Fruit fly (Drosophila melanogaster) whole organism, embryonic: ENCODE measurements around the gene Ocrl.
A peak's percentile ranks its signal among the peaks of the same experiment; 100 is the strongest.

ENCODE experiments used
- Aef1 ChIP-seq: fragments of 200-800 bp; sonication (Bioruptor generic); IDR thresholded peaks from 3 replicates; pipeline ENCODE4 v1.3.6; 2022; ENCODE audit warnings: missing biosample characterization, missing genetic modification characterization
- B-H1 ChIP-seq: fragments of 200-800 bp; sonication (Bioruptor generic); IDR thresholded peaks from 3 replicates; pipeline ENCODE4 v1.3.6; 2022; ENCODE audit warnings: missing biosample characterization, missing genetic modification characterization
- CG12155 ChIP-seq: fragments of 200-800 bp; sonication (Bioruptor generic); optimal IDR thresholded peaks from 3 replicates; lab custom pipeline; 2016; ENCODE audit warnings: missing biosample characterization, missing genetic modification characterization
- CG15011 ChIP-seq: fragments of 200-800 bp; sonication (Bioruptor generic); optimal IDR thresholded peaks from 3 replicates; lab custom pipeline; 2018; ENCODE audit warnings: missing biosample characterization, mild to moderate bottlenecking, missing genetic modification characterization
- CG15514 ChIP-seq: fragments of 200-800 bp; sonication (Bioruptor generic); optimal IDR thresholded peaks from 3 replicates; lab custom pipeline; 2017; ENCODE audit warnings: missing biosample characterization, missing genetic modification characterization, mild to moderate bottlenecking, moderate library complexity, missing genetic modification reagents
- CG2889 ChIP-seq: fragments of 200-800 bp; sonication (Bioruptor generic); IDR thresholded peaks from 3 replicates; pipeline ENCODE4 v1.3.6; 2022; ENCODE audit warnings: missing biosample characterization, missing genetic modification characterization
- CG31224 ChIP-seq: fragments of 200-800 bp; sonication (Bioruptor generic); IDR thresholded peaks from 2 replicates; pipeline ENCODE4 v1.3.6; 2022; ENCODE audit warnings: missing biosample characterization, missing genetic modification characterization
- CG32772 ChIP-seq: fragments of 200-800 bp; sonication (Bioruptor generic); IDR thresholded peaks from 2 replicates; pipeline ENCODE4 v1.3.6; 2022; ENCODE audit warnings: missing biosample characterization, missing genetic modification characterization
- CG33557 ChIP-seq: fragments of 200-800 bp; sonication (Bioruptor generic); optimal IDR thresholded peaks from 2 replicates; lab custom pipeline; 2019; ENCODE audit warnings: missing biosample characterization, mild to moderate bottlenecking, missing genetic modification characterization, moderate library complexity
- CG4360 ChIP-seq: fragments of 200-800 bp; sonication (Bioruptor generic); IDR thresholded peaks from 2 replicates; pipeline ENCODE4 v1.3.6; 2022; ENCODE audit warnings: missing biosample characterization, missing genetic modification characterization
- CG4820 ChIP-seq: fragments of 200-800 bp; sonication (Bioruptor generic); optimal IDR thresholded peaks from 3 replicates; lab custom pipeline; 2016; ENCODE audit warnings: missing biosample characterization, missing genetic modification characterization
- CG7372 ChIP-seq: fragments of 200-800 bp; sonication (Bioruptor generic); IDR thresholded peaks from 2 replicates; pipeline ENCODE4 v1.3.6; 2022; ENCODE audit warnings: missing biosample characterization, missing genetic modification characterization
- CG7839 ChIP-seq: fragments of 200-800 bp; sonication (Bioruptor generic); optimal IDR thresholded peaks from 3 replicates; lab custom pipeline; 2018; ENCODE audit warnings: missing biosample characterization, mild to moderate bottlenecking, missing genetic modification characterization, moderate library complexity
- CG8281 ChIP-seq: fragments of 200-800 bp; sonication (Bioruptor generic); optimal IDR thresholded peaks from 2 replicates; lab custom pipeline; 2018; ENCODE audit warnings: missing biosample characterization, mild to moderate bottlenecking, missing genetic modification characterization, moderate library complexity
- CG8765 ChIP-seq: fragments of 200-800 bp; sonication (Bioruptor generic); IDR thresholded peaks from 2 replicates; pipeline ENCODE4 v1.3.6; 2022; ENCODE audit warnings: missing biosample characterization, missing genetic modification characterization
- CG9437 ChIP-seq: fragments of 200-800 bp; sonication (Bioruptor generic); optimal IDR thresholded peaks from 2 replicates; lab custom pipeline; 2018; ENCODE audit warnings: missing biosample characterization, mild to moderate bottlenecking, missing genetic modification characterization
- CG9932 ChIP-seq: fragments of 200-800 bp; sonication (Bioruptor generic); IDR thresholded peaks from 2 replicates; pipeline ENCODE4 v1.3.6; 2022; ENCODE audit warnings: missing biosample characterization, missing genetic modification characterization
- CTCF ChIP-seq: fragments of 200-800 bp; sonication (Bioruptor generic); optimal IDR thresholded peaks from 2 replicates; lab custom pipeline; 2017; ENCODE audit warnings: missing biosample characterization, mild to moderate bottlenecking, missing genetic modification characterization, moderate library complexity
- CrebB ChIP-seq: fragments of 200-800 bp; sonication (Bioruptor generic); optimal IDR thresholded peaks from 3 replicates; lab custom pipeline; 2018; ENCODE audit warnings: missing biosample characterization, mild to moderate bottlenecking, missing genetic modification characterization
- D19A ChIP-seq: fragments of 200-800 bp; optimal IDR thresholded peaks from 3 replicates; lab custom pipeline; 2019; ENCODE audit warnings: missing biosample characterization, mild to moderate bottlenecking, missing genetic modification characterization, moderate library complexity
- D19B ChIP-seq: fragments of 200-800 bp; sonication (Bioruptor generic); optimal IDR thresholded peaks from 2 replicates; lab custom pipeline; 2017; ENCODE audit warnings: missing biosample characterization, mild to moderate bottlenecking, missing genetic modification characterization
- Dbx ChIP-seq: fragments of 200-800 bp; sonication (Bioruptor generic); IDR thresholded peaks from 3 replicates; pipeline ENCODE4 v1.3.6; 2022; ENCODE audit warnings: missing biosample characterization, missing genetic modification characterization
- Ets97D ChIP-seq: fragments of 200-800 bp; sonication (Bioruptor generic); optimal IDR thresholded peaks from 3 replicates; lab custom pipeline; 2016; ENCODE audit warnings: missing biosample characterization, missing genetic modification characterization
- H2.0 ChIP-seq: fragments of 200-800 bp; sonication (Bioruptor generic); IDR thresholded peaks from 2 replicates; pipeline ENCODE4 v1.3.6; 2022; ENCODE audit warnings: missing biosample characterization, missing genetic modification characterization
- Max ChIP-seq: fragments of 200-800 bp; sonication (Bioruptor generic); optimal IDR thresholded peaks from 2 replicates; lab custom pipeline; 2016; ENCODE audit warnings: missing biosample characterization, mild to moderate bottlenecking, missing genetic modification characterization
- Oli ChIP-seq: fragments of 200-800 bp; sonication (Bioruptor generic); optimal IDR thresholded peaks from 2 replicates; lab custom pipeline; 2018; ENCODE audit warnings: missing biosample characterization, mild to moderate bottlenecking, missing genetic modification characterization, moderate library complexity
- Ptx1 ChIP-seq: fragments of 200-800 bp; sonication (Bioruptor generic); IDR thresholded peaks from 2 replicates; pipeline ENCODE4 v1.3.6; 2022; ENCODE audit warnings: missing biosample characterization, missing genetic modification characterization
- Sox102F ChIP-seq: fragments of 200-800 bp; sonication (Bioruptor generic); optimal IDR thresholded peaks from 2 replicates; lab custom pipeline; 2018; ENCODE audit warnings: missing biosample characterization, mild to moderate bottlenecking, missing genetic modification characterization, moderate library complexity
- Stat92E ChIP-seq, 3 experiments: fragments of >200 bp in 2 of 3; fragments of 200-800 bp in 1 of 3; sonication (Bioruptor generic) in 1 of 3; optimal IDR thresholded peaks; 2 replicates each; lab custom pipeline; 2017 to 2019; ENCODE audit warnings: missing biosample characterization in 3 of 3, missing genetic modification characterization in 3 of 3, mild to moderate bottlenecking in 1 of 3, moderate library complexity in 1 of 3
- ap ChIP-seq: fragments of 200-800 bp; sonication (Bioruptor generic); IDR thresholded peaks from 2 replicates; pipeline ENCODE4 v1.3.6; 2022; ENCODE audit warnings: missing biosample characterization, missing genetic modification characterization
- bbx ChIP-seq: fragments of 200-800 bp; sonication (Bioruptor generic); IDR thresholded peaks from 2 replicates; pipeline ENCODE4 v1.3.6; 2022; ENCODE audit warnings: missing biosample characterization, missing genetic modification characterization; ENCODE audit not compliant: partially characterized antibody
- bcd ChIP-seq: fragments of 200-800 bp; sonication (Bioruptor generic); optimal IDR thresholded peaks from 2 replicates; lab custom pipeline; 2017; ENCODE audit warnings: missing biosample characterization, mild to moderate bottlenecking, missing genetic modification characterization
- chif ChIP-seq, 2 experiments: fragments of 200-800 bp; sonication (Bioruptor generic); optimal IDR thresholded peaks; 3 replicates each; lab custom pipeline; 2016; ENCODE audit warnings: missing biosample characterization in 2 of 2, missing genetic modification characterization in 2 of 2
- ci ChIP-seq: fragments of 200-800 bp; sonication (Bioruptor generic); IDR thresholded peaks from 3 replicates; pipeline ENCODE4 v1.3.6; 2022; ENCODE audit warnings: missing biosample characterization, missing genetic modification characterization
- croc ChIP-seq: fragments of 200-800 bp; sonication (Bioruptor generic); conservative IDR thresholded peaks from 3 replicates; pipeline ENCODE4 v1.3.6; 2022; ENCODE audit warnings: missing biosample characterization, missing genetic modification characterization
- ems ChIP-seq: fragments of 200-800 bp; sonication (Bioruptor generic); optimal IDR thresholded peaks from 3 replicates; lab custom pipeline; 2016; ENCODE audit warnings: missing biosample characterization, missing genetic modification characterization
- fd102C ChIP-seq: fragments of 200-800 bp; sonication (Bioruptor generic); optimal IDR thresholded peaks from 2 replicates; lab custom pipeline; 2018; ENCODE audit warnings: missing biosample characterization, mild to moderate bottlenecking, missing genetic modification characterization, moderate library complexity
- ftz-f1 ChIP-seq: fragments of 200-800 bp; sonication (Bioruptor generic); optimal IDR thresholded peaks from 2 replicates; lab custom pipeline; 2016; ENCODE audit warnings: missing biosample characterization, missing genetic modification characterization
- hkb ChIP-seq, 2 experiments: fragments of 200-800 bp in 1 of 2; fragments of >200 bp in 1 of 2; sonication (Bioruptor generic) in 1 of 2; IDR thresholded peaks in 1 of 2; optimal IDR thresholded peaks in 1 of 2; 2 replicates each; pipeline versions ENCODE4 v1.3.6 to Lab custom; 2017 to 2022; ENCODE audit warnings: missing biosample characterization in 1 of 2, missing genetic modification characterization in 1 of 2
- jigr1 ChIP-seq: fragments of 200-800 bp; sonication (Bioruptor generic); IDR thresholded peaks from 3 replicates; pipeline ENCODE4 v1.3.6; 2022; ENCODE audit warnings: missing biosample characterization, missing genetic modification characterization
- kay ChIP-seq: fragments of 200-800 bp; sonication (Bioruptor generic); optimal IDR thresholded peaks from 2 replicates; lab custom pipeline; 2016; ENCODE audit warnings: missing biosample characterization, missing genetic modification characterization
- luna ChIP-seq: fragments of 200-800 bp; sonication (Bioruptor generic); optimal IDR thresholded peaks from 2 replicates; lab custom pipeline; 2016; ENCODE audit warnings: missing biosample characterization, missing genetic modification characterization
- nerfin-1 ChIP-seq: fragments of 200-800 bp; sonication (Bioruptor generic); optimal IDR thresholded peaks from 3 replicates; lab custom pipeline; 2019; ENCODE audit warnings: missing biosample characterization, mild to moderate bottlenecking, missing genetic modification characterization, moderate library complexity
- run ChIP-seq: fragments of 200-800 bp; sonication (Bioruptor generic); optimal IDR thresholded peaks from 3 replicates; lab custom pipeline; 2018; ENCODE audit warnings: missing biosample characterization, mild to moderate bottlenecking, missing genetic modification characterization
- sc ChIP-seq, 3 experiments: fragments of >200 bp in 2 of 3; fragments of 200-800 bp in 1 of 3; sonication (Bioruptor generic) in 1 of 3; optimal IDR thresholded peaks; 2 replicates in 2 of 3; 3 replicates in 1 of 3; lab custom pipeline; 2017; ENCODE audit warnings: mild to moderate bottlenecking in 1 of 3, missing biosample characterization in 1 of 3, missing genetic modification characterization in 1 of 3, missing genetic modification reagents in 1 of 3
- schlank ChIP-seq: fragments of 200-800 bp; sonication (Bioruptor generic); optimal IDR thresholded peaks from 2 replicates; lab custom pipeline; 2018; ENCODE audit warnings: missing biosample characterization, mild to moderate bottlenecking, missing genetic modification characterization
- scrt ChIP-seq: fragments of 200-800 bp; sonication (Bioruptor generic); optimal IDR thresholded peaks from 2 replicates; lab custom pipeline; 2018; ENCODE audit warnings: missing biosample characterization, mild to moderate bottlenecking, missing genetic modification characterization, moderate library complexity
- sim ChIP-seq: fragments of 200-800 bp; sonication (Bioruptor generic); IDR thresholded peaks from 2 replicates; pipeline ENCODE4 v1.3.6; 2022; ENCODE audit warnings: missing biosample characterization, missing genetic modification characterization
- stc ChIP-seq: fragments of 200-800 bp; sonication (Bioruptor generic); IDR thresholded peaks from 2 replicates; pipeline ENCODE4 v1.3.6; 2022; ENCODE audit warnings: missing biosample characterization, missing genetic modification characterization
- tgo ChIP-seq: fragments of 200-800 bp; sonication (Bioruptor generic); IDR thresholded peaks from 3 replicates; pipeline ENCODE4 v1.3.6; 2022; ENCODE audit warnings: missing biosample characterization, missing genetic modification characterization

Ocrl gene

dm6 chrX:1880139-1880556, 42.6 kb upstream of the Ocrl start, which contains the start of gene Coa8 (continued):
- TF ChIP-seq hkb (optimal IDR thresholded peaks at IDR 0.05; lab: Kevin White, UChicago), result no peak
- TF ChIP-seq hkb (GFP tag; IDR thresholded peaks at IDR 0.05; lab: Robert Waterston, UW), result peak; percentile 49; the same call in 1 of the 2 replicates
- TF ChIP-seq Oli (tag; lab: Kevin White, UChicago), result peak; percentile 17
- no peak for TF ChIP-seq Stat92E (GFP tag; optimal IDR thresholded peaks at IDR 0.05; lab: Kevin White, UChicago)
- TF ChIP-seq schlank (tag; lab: Kevin White, UChicago), result no peak
- TF ChIP-seq CG12155 (GFP tag; lab: Kevin White, UChicago), result peak; percentile 11
- TF ChIP-seq CG31224, result peak; percentile 87
- no peak for TF ChIP-seq D19B (GFP tag; lab: Kevin White, UChicago)
- no peak for TF ChIP-seq fd102C
- peak in 1 of 2 experiments; percentile 5 for TF ChIP-seq chif (GFP tag; optimal IDR thresholded peaks at IDR 0.05; lab: Kevin White, UChicago)
- TF ChIP-seq bcd (GFP tag; lab: Kevin White, UChicago), result peak; percentile 37
- TF ChIP-seq sc (optimal IDR thresholded peaks at IDR 0.05; lab: Kevin White, UChicago), result no peak
- no peak for TF ChIP-seq sc (GFP tag; optimal IDR thresholded peaks at IDR 0.05; lab: Kevin White, UChicago)
- TF ChIP-seq CG8281 (tag; lab: Kevin White, UChicago), result no peak
- TF ChIP-seq run (tag; lab: Kevin White, UChicago), result no peak
- TF ChIP-seq kay (GFP tag; lab: Kevin White, UChicago), result no peak
- no peak for TF ChIP-seq CrebB (tag; lab: Kevin White, UChicago)
- no peak for TF ChIP-seq stc (GFP tag; lab: Robert Waterston, UW)
- TF ChIP-seq Dbx (GFP tag; lab: Robert Waterston, UW), result peak; percentile 62; the same call in 1 of the 3 replicates
- no peak for TF ChIP-seq CG4820 (GFP tag; lab: Kevin White, UChicago)
- peak; percentile 36; the same call in 2 of the 3 replicates for TF ChIP-seq B-H1 (GFP tag; lab: Robert Waterston, UW)
- TF ChIP-seq CG32772 (GFP tag; lab: Robert Waterston, UW), result 0 out of 2 replicates have a peak, but pooled peaks have one; percentile 47
- peak; percentile 26; the same call in 2 of the 3 replicates for TF ChIP-seq Aef1
- no peak for TF ChIP-seq CG15011 (GFP tag; lab: Kevin White, UChicago)
- peak; percentile 59 for TF ChIP-seq Ptx1 (GFP tag; lab: Robert Waterston, UW)
- 0 out of 3 replicates have a peak, but pooled peaks have one; percentile 18 for TF ChIP-seq ci
- no peak for TF ChIP-seq croc
- TF ChIP-seq CG4360 (GFP tag; lab: Robert Waterston, UW), result no peak
- TF ChIP-seq jigr1, result no peak
- TF ChIP-seq CG9437 (GFP tag; lab: Kevin White, UChicago), result peak; percentile 11
- TF ChIP-seq ftz-f1, result no peak
- no peak for TF ChIP-seq CTCF (GFP tag; lab: Kevin White, UChicago)
- TF ChIP-seq Sox102F (GFP tag; lab: Kevin White, UChicago), result no peak
- peak; percentile 27; the same call in 1 of the 3 replicates for TF ChIP-seq tgo (GFP tag; lab: Robert Waterston, UW)
- TF ChIP-seq sim (GFP tag; lab: Robert Waterston, UW), result no peak
- peak; percentile 9 for TF ChIP-seq Ets97D (GFP tag; lab: Kevin White, UChicago)
- TF ChIP-seq ems, result peak; percentile 19
- TF ChIP-seq CG9932, result peak; percentile 61
- TF ChIP-seq CG2889 (GFP tag; lab: Robert Waterston, UW), result no peak
- no peak for TF ChIP-seq scrt
- peak; percentile 53 for TF ChIP-seq CG15514 (GFP tag; lab: Kevin White, UChicago)
- no peak for TF ChIP-seq CG8765 (GFP tag; lab: Robert Waterston, UW)
- TF ChIP-seq luna (GFP tag; lab: Kevin White, UChicago), result no peak
- TF ChIP-seq CG33557 (GFP tag; lab: Kevin White, UChicago), result no peak
- peak; percentile 12 for TF ChIP-seq Max (GFP tag; lab: Kevin White, UChicago)
- peak; percentile 16 for TF ChIP-seq nerfin-1 (tag; lab: Kevin White, UChicago)
- no peak for TF ChIP-seq CG7839
- 0 out of 2 replicates have a peak, but pooled peaks have one; percentile 25 for TF ChIP-seq CG7372 (GFP tag; lab: Robert Waterston, UW)
- TF ChIP-seq D19A (tag; lab: Kevin White, UChicago), result no peak
- no peak for TF ChIP-seq ap
- 0 out of 2 replicates have a peak, but pooled peaks have one; percentile 18 for TF ChIP-seq H2.0
- TF ChIP-seq bbx (GFP tag; lab: Robert Waterston, UW), result peak; percentile 7; the same call in 1 of the 2 replicates
